Worm (Caenorhabditis elegans): ENCODE results near the gene T24A6.17.

Gene T24A6.17

ce11 chrV:3520412-3520811 is 43.8 kb downstream of the T24A6.17 start:
- TF ChIP-seq Y53F4B.3 (GFP tag; IDR thresholded peaks at IDR 0.05) = peak; percentile 18; the same call in 1 of the 2 replicates
- peak; percentile 97 for TF ChIP-seq hsf-1 (GFP tag; IDR thresholded peaks at IDR 0.05)
- peak; percentile 43; the same call in 1 of the 2 replicates for TF ChIP-seq nfyb-1 (GFP tag; IDR thresholded peaks at IDR 0.05)
- peak; percentile 75 for TF ChIP-seq dox-1 (GFP tag; IDR thresholded peaks at IDR 0.05)
- peak; percentile 41; the same call in 1 of the 2 replicates for TF ChIP-seq madf-6 (GFP tag; IDR thresholded peaks at IDR 0.05)

- TF ChIP-seq sea-2 (GFP tag; IDR thresholded peaks at IDR 0.05) = no peak
- no peak for TF ChIP-seq snpc-1.3 (tag; optimal IDR thresholded peaks at IDR 0.05; ENCODE audit: insufficient read depth)
- TF ChIP-seq fkh-3 (tag; optimal IDR thresholded peaks at IDR 0.05) = no peak
- TF ChIP-seq T26A5.8 (tag; optimal IDR thresholded peaks at IDR 0.05) = no peak
- no peak for TF ChIP-seq madf-8 (GFP tag; conservative IDR thresholded peaks at IDR 0.05)
- no peak for TF ChIP-seq lsy-27 (tag; optimal IDR thresholded peaks at IDR 0.05; ENCODE audit: borderline replicate concordance, insufficient read depth)
- TF ChIP-seq ccch-3 (GFP tag; optimal IDR thresholded peaks at IDR 0.05) = no peak
- TF ChIP-seq T07F8.4 (tag; optimal IDR thresholded peaks at IDR 0.05) = no peak
- TF ChIP-seq Y95B8A.8 (GFP tag; IDR thresholded peaks at IDR 0.05) = no peak
- no peak for TF ChIP-seq tbp1 (GFP tag; optimal IDR thresholded peaks at IDR 0.05)
- TF ChIP-seq nhr-90 (tag; optimal IDR thresholded peaks at IDR 0.05) = no peak
- TF ChIP-seq die-1 (tag; optimal IDR thresholded peaks at IDR 0.05) = no peak
- no peak for TF ChIP-seq lir-1 (GFP tag; conservative IDR thresholded peaks at IDR 0.05)
- TF ChIP-seq dpff-1 (tag; optimal IDR thresholded peaks at IDR 0.05) = no peak
- no peak for TF ChIP-seq egl-44 (GFP tag; IDR thresholded peaks at IDR 0.05)
- TF ChIP-seq hrde-1 (tag; optimal IDR thresholded peaks at IDR 0.05; ENCODE audit: borderline replicate concordance) = no peak
- TF ChIP-seq ztf-26 (tag; optimal IDR thresholded peaks at IDR 0.05) = no peak
These were observed 46.3 kb downstream of the T24A6.17 start, which contains the start of gene str-227 for ce11 chrV:3517889-3518288. Gene str-227 (plus strand): TSS chrV:3518189.
